Worm (Caenorhabditis elegans) whole organism, L4 larva: ENCODE measurements around the gene trcs-2.

Experiments used
- D1046.2 ChIP-seq: fragments of 200-800 bp; sonication (Bioruptor generic); IDR thresholded peaks from 2 replicates; pipeline ENCODE4 v1.3.6; 2022; ENCODE audit warnings: missing genetic modification characterization, missing compliant biosample characterization
- daf-16 ChIP-seq, 3 experiments: sonication (generic microtip); optimal IDR thresholded peaks; 2 replicates each; lab custom pipeline; 2016 to 2017; ENCODE audit warnings: missing genetic modification characterization in 3 of 3, missing genetic modification reagents in 3 of 3, mild to moderate bottlenecking in 2 of 3, missing compliant biosample characterization in 2 of 3, missing biosample characterization in 1 of 3, moderate library complexity in 1 of 3

DNA sequence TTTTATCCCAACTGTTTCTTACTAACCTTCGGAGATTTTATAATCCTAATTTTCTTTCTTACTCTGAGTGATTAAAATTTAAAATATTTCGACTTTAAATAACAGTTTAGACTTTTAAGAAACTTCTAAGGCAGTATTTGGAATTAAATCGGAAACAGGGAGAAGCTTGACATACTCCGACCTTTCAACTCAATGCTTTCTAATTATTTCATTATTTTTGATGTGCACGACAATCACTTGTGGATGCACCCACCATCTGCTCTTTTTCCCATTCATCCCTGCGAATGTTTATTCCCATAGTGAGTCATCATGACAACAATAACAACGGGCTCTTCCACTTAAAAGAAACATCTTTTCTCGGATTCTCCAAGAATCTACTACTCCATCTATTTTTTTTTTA is 26.4 kb downstream of the trcs-2 start:
- TF ChIP-seq daf-16 (GFP tag; optimal IDR thresholded peaks at IDR 0.05; lab: Kevin White, UChicago) = no peak
- no peak for TF ChIP-seq daf-16 (tag; optimal IDR thresholded peaks at IDR 0.05; lab: Kevin White, UChicago)
- TF ChIP-seq D1046.2 = no peak
